Fruit fly (Drosophila melanogaster) whole organism, embryonic: Measurements from ENCODE around the gene Nsf2.

Experiments
- CG15269 ChIP-seq: fragments of 200-800 bp; sonication (Bioruptor generic); optimal IDR thresholded peaks from 2 replicates; lab custom pipeline; 2018; ENCODE audit warnings: missing biosample characterization, mild to moderate bottlenecking, missing genetic modification characterization, moderate library complexity
- Pdp1 ChIP-seq, 2 experiments: fragments of 200-800 bp; sonication (Bioruptor generic); optimal IDR thresholded peaks; 3 replicates each; lab custom pipeline; 2016; ENCODE audit warnings: missing biosample characterization in 2 of 2, missing genetic modification characterization in 2 of 2, mild to moderate bottlenecking in 1 of 2, moderate library complexity in 1 of 2
- schlank ChIP-seq: fragments of 200-800 bp; sonication (Bioruptor generic); optimal IDR thresholded peaks from 2 replicates; lab custom pipeline; 2018; ENCODE audit warnings: missing biosample characterization, mild to moderate bottlenecking, missing genetic modification characterization
- usp ChIP-seq: fragments of >200 bp; optimal IDR thresholded peaks from 2 replicates; lab custom pipeline; 2017; ENCODE audit warnings: missing biosample characterization, missing genetic modification characterization

- TF ChIP-seq Pdp1 (GFP tag; optimal IDR thresholded peaks at IDR 0.05; lab: Kevin White, UChicago) (no peak), schlank (tag; lab: Kevin White, UChicago) (no peak), usp (no peak), CG15269 (no peak)
Observed at dm6 chr3R:13840956-13841355, 3.2 kb upstream of the Nsf2 start.
